Worm (Caenorhabditis elegans) whole organism, L1 larva: ENCODE data around the gene F46H5.4.

Source experiments
- C16A3.4 ChIP-seq: fragments of 150-350 bp; optimal IDR thresholded peaks from 2 replicates; lab custom pipeline; 2014; ENCODE audit warnings: missing biosample characterization, missing genetic modification characterization
- aly-2 ChIP-seq: fragments of 150-350 bp; optimal IDR thresholded peaks from 2 replicates; lab custom pipeline; 2014; ENCODE audit warnings: missing biosample characterization, missing genetic modification characterization
- ceh-8 ChIP-seq: fragments of 200-800 bp; sonication (Bioruptor generic); optimal IDR thresholded peaks from 2 replicates; lab custom pipeline; 2018; ENCODE audit warnings: mild to moderate bottlenecking, missing genetic modification characterization, moderate library complexity, missing compliant biosample characterization
- ceh-82 ChIP-seq, 3 experiments: fragments of 150-350 bp in 1 of 3; sonication (generic microtip) in 2 of 3; optimal IDR thresholded peaks; 2 replicates each; lab custom pipeline; 2014 to 2017; ENCODE audit warnings: missing biosample characterization in 3 of 3, missing genetic modification characterization in 3 of 3
- dpl-1 ChIP-seq, 3 experiments: fragments of 150-350 bp in 2 of 3; sonication (generic microtip) in 1 of 3; optimal IDR thresholded peaks; 2 replicates each; lab custom pipeline; 2014 to 2017; ENCODE audit warnings: missing biosample characterization in 3 of 3, missing genetic modification characterization in 3 of 3, missing genetic modification reagents in 3 of 3
- efl-1 ChIP-seq, 4 experiments: fragments of 150-350 bp; optimal IDR thresholded peaks in 3 of 4; peaks in 1 of 4; 1 replicate in 1 of 4; 2 replicates in 3 of 4; lab custom pipeline; 2014; ENCODE audit warnings: missing biosample characterization in 2 of 4, missing genetic modification characterization in 2 of 4, missing genetic modification reagents in 2 of 4
- efl-3 ChIP-seq: fragments of 200-800 bp; sonication (Bioruptor generic); optimal IDR thresholded peaks from 2 replicates; lab custom pipeline; 2018; ENCODE audit warnings: mild to moderate bottlenecking, missing genetic modification characterization, missing compliant biosample characterization
- egl-13 ChIP-seq: sonication (generic microtip); optimal IDR thresholded peaks from 2 replicates; lab custom pipeline; 2016; ENCODE audit warnings: missing genotype, missing genetic modification reagents, missing genetic modification characterization, missing compliant biosample characterization
- egl-27 ChIP-seq, 2 experiments: fragments of 150-350 bp in 1 of 2; sonication (generic microtip); optimal IDR thresholded peaks; 3 replicates each; lab custom pipeline; 2017 to 2018; ENCODE audit warnings: missing biosample characterization in 2 of 2, missing genetic modification characterization in 2 of 2, missing genetic modification reagents in 2 of 2
- elt-2 ChIP-seq: sonication (generic microtip); optimal IDR thresholded peaks from 2 replicates; lab custom pipeline; 2016; ENCODE audit warnings: missing genetic modification characterization, mild to moderate bottlenecking, inconsistent platforms, missing compliant biosample characterization, missing genetic modification reagents
- elt-3 ChIP-seq, 6 experiments: fragments of 150-350 bp in 1 of 6; sonication (generic microtip); optimal IDR thresholded peaks; 2 replicates each; lab custom pipeline; 2017 to 2018; ENCODE audit warnings: missing biosample characterization in 6 of 6, missing genetic modification characterization in 6 of 6, inconsistent platforms in 1 of 6
- fkh-4 ChIP-seq: sonication (generic microtip); optimal IDR thresholded peaks from 2 replicates; lab custom pipeline; 2016; ENCODE audit warnings: missing compliant biosample characterization, missing genetic modification characterization, borderline replicate concordance
- fkh-8 ChIP-seq: sonication (generic microtip); optimal IDR thresholded peaks from 2 replicates; lab custom pipeline; 2016; ENCODE audit warnings: mild to moderate bottlenecking, missing genetic modification characterization, missing compliant biosample characterization
- hlh-4 ChIP-seq: sonication (generic microtip); optimal IDR thresholded peaks from 2 replicates; lab custom pipeline; 2016; ENCODE audit warnings: mild to moderate bottlenecking, missing genetic modification characterization, missing compliant biosample characterization
- hpl-2 ChIP-seq: fragments of 150-350 bp; optimal IDR thresholded peaks from 2 replicates; lab custom pipeline; 2014; ENCODE audit warnings: missing biosample characterization, missing genetic modification reagents, missing genetic modification characterization
- lin-14 ChIP-seq: fragments of 200-800 bp; sonication (Bioruptor generic); optimal IDR thresholded peaks from 2 replicates; lab custom pipeline; 2018; ENCODE audit warnings: mild to moderate bottlenecking, missing genetic modification characterization, moderate library complexity, missing compliant biosample characterization
- lin-15B ChIP-seq: fragments of 150-350 bp; sonication (generic microtip); optimal IDR thresholded peaks from 3 replicates; lab custom pipeline; 2014; ENCODE audit warnings: missing biosample characterization, missing genetic modification characterization
- lin-35 ChIP-seq, 2 experiments: fragments of 150-350 bp; optimal IDR thresholded peaks; 2 replicates each; lab custom pipeline; 2014; ENCODE audit warnings: missing biosample characterization in 2 of 2, missing genetic modification characterization in 2 of 2, missing genetic modification reagents in 2 of 2
- lir-3 ChIP-seq: sonication (generic microtip); optimal IDR thresholded peaks from 2 replicates; lab custom pipeline; 2016; ENCODE audit warnings: mild to moderate bottlenecking, missing genetic modification characterization, moderate library complexity, missing compliant biosample characterization; ENCODE audit not compliant: poor library complexity
- lsy-2 ChIP-seq, 2 experiments: fragments of 150-350 bp; optimal IDR thresholded peaks; 2 replicates each; lab custom pipeline; 2014; ENCODE audit warnings: missing biosample characterization in 2 of 2, missing genetic modification characterization in 2 of 2
- mdl-1 ChIP-seq, 2 experiments: fragments of 150-350 bp; optimal IDR thresholded peaks; 2 replicates each; lab custom pipeline; 2014 to 2017; ENCODE audit warnings: missing biosample characterization in 2 of 2, missing genetic modification characterization in 2 of 2, inconsistent platforms in 1 of 2
- nhr-12 ChIP-seq: sonication (generic microtip); optimal IDR thresholded peaks from 2 replicates; lab custom pipeline; 2017; ENCODE audit warnings: missing biosample characterization, missing genetic modification characterization
- nhr-20 ChIP-seq: sonication (generic microtip); optimal IDR thresholded peaks from 2 replicates; lab custom pipeline; 2016; ENCODE audit warnings: mild to moderate bottlenecking, missing genetic modification characterization, missing compliant biosample characterization
- nhr-71 ChIP-seq: sonication (generic microtip); optimal IDR thresholded peaks from 2 replicates; lab custom pipeline; 2016; ENCODE audit warnings: mild to moderate bottlenecking, missing genetic modification characterization, moderate library complexity, missing compliant biosample characterization
- nhr-76 ChIP-seq: sonication (generic microtip); optimal IDR thresholded peaks from 2 replicates; lab custom pipeline; 2017; ENCODE audit warnings: missing biosample characterization, missing genetic modification characterization
- nhr-84 ChIP-seq: sonication (generic microtip); optimal IDR thresholded peaks from 2 replicates; lab custom pipeline; 2017; ENCODE audit warnings: missing biosample characterization, missing genetic modification characterization
- nhr-90 ChIP-seq: sonication (generic microtip); optimal IDR thresholded peaks from 2 replicates; lab custom pipeline; 2016; ENCODE audit warnings: mild to moderate bottlenecking, missing genetic modification characterization, missing compliant biosample characterization; ENCODE audit not compliant: poor library complexity
- pax-3 ChIP-seq: fragments of 200-800 bp; sonication (Bioruptor generic); optimal IDR thresholded peaks from 2 replicates; lab custom pipeline; 2018; ENCODE audit warnings: mild to moderate bottlenecking, missing genetic modification characterization, moderate library complexity, missing compliant biosample characterization
- pqm-1 ChIP-seq: sonication (generic microtip); optimal IDR thresholded peaks from 3 replicates; lab custom pipeline; 2017; ENCODE audit warnings: missing biosample characterization, missing genetic modification characterization
- sptf-1 ChIP-seq: fragments of 150-350 bp; optimal IDR thresholded peaks from 2 replicates; lab custom pipeline; 2014; ENCODE audit warnings: missing biosample characterization, missing genetic modification characterization
- sup-37 ChIP-seq: fragments of 200-800 bp; sonication (Bioruptor generic); optimal IDR thresholded peaks from 2 replicates; lab custom pipeline; 2018; ENCODE audit warnings: mild to moderate bottlenecking, missing genetic modification characterization, missing compliant biosample characterization
- swsn-7 ChIP-seq: sonication (generic microtip); optimal IDR thresholded peaks from 2 replicates; lab custom pipeline; 2016; ENCODE audit warnings: missing genetic modification characterization, missing compliant biosample characterization
- unc-130 ChIP-seq: fragments of 150-350 bp; optimal IDR thresholded peaks from 2 replicates; lab custom pipeline; 2017; ENCODE audit warnings: missing biosample characterization, missing genetic modification characterization, inconsistent platforms
- unc-30 ChIP-seq: sonication (generic microtip); optimal IDR thresholded peaks from 2 replicates; lab custom pipeline; 2017; ENCODE audit warnings: missing biosample characterization, missing genetic modification characterization
- unc-62 ChIP-seq: fragments of 150-350 bp; optimal IDR thresholded peaks from 2 replicates; lab custom pipeline; 2014; ENCODE audit warnings: missing biosample characterization, missing genetic modification reagents, missing genetic modification characterization
- unc-86 ChIP-seq: sonication (generic microtip); optimal IDR thresholded peaks from 2 replicates; lab custom pipeline; 2016; ENCODE audit warnings: missing genetic modification characterization, missing compliant biosample characterization
- unc-98 ChIP-seq: fragments of 200-800 bp; sonication (Bioruptor generic); IDR thresholded peaks from 2 replicates; pipeline ENCODE4 v1.3.6; 2022; ENCODE audit warnings: missing genetic modification characterization, missing compliant biosample characterization
- xbp-1 ChIP-seq: sonication (generic microtip); optimal IDR thresholded peaks from 2 replicates; lab custom pipeline; 2016; ENCODE audit warnings: missing genetic modification characterization, missing compliant biosample characterization
- zag-1 ChIP-seq: fragments of 150-350 bp; optimal IDR thresholded peaks from 2 replicates; lab custom pipeline; 2014; ENCODE audit warnings: missing biosample characterization, missing genetic modification characterization
- zip-4 ChIP-seq: fragments of 200-800 bp; sonication (Bioruptor generic); optimal IDR thresholded peaks from 2 replicates; lab custom pipeline; 2018; ENCODE audit warnings: mild to moderate bottlenecking, missing genetic modification characterization, moderate library complexity, missing compliant biosample characterization
- ztf-11 ChIP-seq, 2 experiments: sonication (generic microtip); optimal IDR thresholded peaks; 2 replicates each; lab custom pipeline; 2016 to 2017; ENCODE audit warnings: missing genetic modification characterization in 2 of 2, missing biosample characterization in 1 of 2, missing compliant biosample characterization in 1 of 2
- ztf-4 ChIP-seq: fragments of 150-350 bp; optimal IDR thresholded peaks from 2 replicates; lab custom pipeline; 2014; ENCODE audit warnings: missing biosample characterization, missing genetic modification characterization

The F46H5.4 gene

DNA sequence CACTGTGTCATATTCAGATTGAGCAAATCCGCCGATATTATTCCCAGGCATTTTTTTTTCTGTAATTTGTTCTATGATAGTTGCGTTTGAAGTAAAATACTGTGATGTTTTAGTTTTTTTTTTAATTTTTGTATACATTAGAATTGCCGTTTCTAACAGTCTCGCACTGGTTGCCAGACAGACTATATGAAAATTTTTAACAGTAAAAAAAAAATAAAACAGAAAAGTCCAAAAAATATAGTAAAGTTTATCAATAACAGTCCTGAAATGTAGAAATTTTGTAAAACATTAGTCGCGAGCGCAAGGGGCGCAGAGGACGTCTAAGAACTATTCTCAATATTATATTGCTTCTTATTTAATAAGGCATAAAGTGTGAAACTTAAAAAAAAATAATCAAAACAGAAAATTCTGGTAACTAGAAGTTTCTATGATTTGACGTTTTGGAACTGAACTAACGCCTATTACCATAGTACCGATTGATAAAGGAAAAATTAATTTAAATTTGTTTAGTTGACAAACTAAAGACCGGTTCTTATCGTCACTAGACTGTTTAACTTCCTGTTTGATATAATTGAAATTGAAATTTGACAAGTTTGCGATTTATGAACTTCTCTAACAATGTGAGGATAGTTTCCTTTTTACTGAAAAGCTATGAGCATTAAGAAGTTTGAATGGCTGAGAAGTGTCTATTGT, 6.1 kb upstream of the F46H5.4 start, which contains the start of gene lact-1:
Gene lact-1, minus strand, starts transcription at position 51 of the 693 bp plus-strand sequence.
- TF ChIP-seq hpl-2 = no peak
- no peak for TF ChIP-seq ceh-82 (tag; optimal IDR thresholded peaks at IDR 0.05; lab: Kevin White, UChicago)
- TF ChIP-seq lin-15B (tag; lab: Kevin White, UChicago) = no peak
- TF ChIP-seq lin-14 (GFP tag; lab: Kevin White, UChicago) = no peak

ce11 chrX:7256891-7257290, 2.5 kb upstream of the F46H5.4 start, which contains the start of gene F46H5.5:
F46H5.5 (minus strand) TSS chrX:7256991.
- TF ChIP-seq egl-13 (no peak), elt-3 (tag; optimal IDR thresholded peaks at IDR 0.05; lab: Kevin White, UChicago) (no peak), fkh-8 (peak; percentile 21), nhr-12 (tag; lab: Kevin White, UChicago) (no peak), nhr-84 (no peak), nhr-71 (tag; lab: Kevin White, UChicago) (peak; percentile 12), zag-1 (tag; lab: Kevin White, UChicago) (no peak), unc-86 (tag; lab: Kevin White, UChicago) (no peak), fkh-4 (tag; lab: Kevin White, UChicago) (no peak), C16A3.4 (no peak), pax-3 (tag; lab: Kevin White, UChicago) (no peak), unc-130 (no peak), swsn-7 (tag; lab: Kevin White, UChicago) (no peak), zip-4 (GFP tag; lab: Kevin White, UChicago) (no peak), nhr-76 (tag; lab: Kevin White, UChicago) (no peak), unc-98 (GFP tag; lab: Robert Waterston, UW) (no peak), aly-2 (tag; lab: Kevin White, UChicago) (no peak), lsy-2 (tag; optimal IDR thresholded peaks at IDR 0.05; lab: Kevin White, UChicago) (peak in 1 of 2 experiments; percentile 21), sup-37 (no peak), lin-14 (GFP tag; lab: Kevin White, UChicago) (peak; percentile 20), ceh-8 (GFP tag; lab: Kevin White, UChicago) (no peak), unc-62 (GFP tag; lab: Kevin White, UChicago) (no peak)
- TF ChIP-seq, all 84 proteins: peak for 4

DNA sequence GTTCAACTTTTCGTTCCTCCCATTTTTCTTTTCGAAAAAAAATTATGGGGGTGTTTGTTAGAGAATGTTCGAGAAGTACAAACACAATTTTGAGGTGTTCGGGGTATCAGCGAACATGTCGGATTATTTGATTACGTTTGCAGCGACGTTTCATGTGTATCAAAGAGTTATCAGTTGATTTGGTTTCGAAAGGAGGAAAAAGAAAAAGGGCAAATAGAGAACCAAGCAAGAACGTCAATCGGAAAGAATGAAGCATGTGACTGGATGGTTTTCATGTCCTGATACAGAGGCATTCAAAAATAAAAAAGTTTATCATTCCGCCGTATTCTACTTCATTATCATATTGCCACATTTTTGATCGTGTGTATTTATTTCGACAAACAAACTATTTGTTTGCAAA, 9.7 kb downstream of the F46H5.4 start:
- TF ChIP-seq mdl-1 (tag; optimal IDR thresholded peaks at IDR 0.05; lab: Kevin White, UChicago) (no peak), lin-35 (GFP tag; optimal IDR thresholded peaks at IDR 0.05; lab: Kevin White, UChicago) (peak in 1 of 2 experiments; percentile 48), elt-3 (tag; optimal IDR thresholded peaks at IDR 0.05; lab: Kevin White, UChicago) (peak in 1 of 6 experiments; percentile 10), sptf-1 (no peak), dpl-1 (GFP tag; optimal IDR thresholded peaks at IDR 0.05; lab: Kevin White, UChicago) (no peak), xbp-1 (no peak), lir-3 (tag; lab: Kevin White, UChicago) (no peak), ztf-11 (tag; optimal IDR thresholded peaks at IDR 0.05; lab: Kevin White, UChicago) (no peak), pax-3 (tag; lab: Kevin White, UChicago) (no peak), nhr-90 (peak; percentile 28), lin-14 (GFP tag; lab: Kevin White, UChicago) (peak; percentile 26), nhr-20 (tag; lab: Kevin White, UChicago) (peak; percentile 16), ztf-4 (tag; lab: Kevin White, UChicago) (no peak), unc-30 (tag; lab: Kevin White, UChicago) (no peak), egl-27 (tag; optimal IDR thresholded peaks at IDR 0.05; lab: Kevin White, UChicago) (no peak), efl-3 (no peak), lsy-2 (tag; optimal IDR thresholded peaks at IDR 0.05; lab: Kevin White, UChicago) (no peak), nhr-76 (tag; lab: Kevin White, UChicago) (no peak), elt-2 (tag; lab: Kevin White, UChicago) (peak; percentile 90), pqm-1 (tag; lab: Kevin White, UChicago) (peak; percentile 37), efl-1 (optimal IDR thresholded peaks at IDR 0.05; lab: Kevin White, UChicago) (no peak), efl-1 (GFP tag; optimal IDR thresholded peaks at IDR 0.05 in 1 of 2; lab: Kevin White, UChicago) (peak in 1 of 2 experiments; percentile 32), ceh-82 (tag; optimal IDR thresholded peaks at IDR 0.05; lab: Kevin White, UChicago) (no peak), nhr-12 (tag; lab: Kevin White, UChicago) (no peak), hlh-4 (tag; lab: Kevin White, UChicago) (no peak)
